Worm (Caenorhabditis elegans): ENCODE results near the gene flp-11.

DNA sequence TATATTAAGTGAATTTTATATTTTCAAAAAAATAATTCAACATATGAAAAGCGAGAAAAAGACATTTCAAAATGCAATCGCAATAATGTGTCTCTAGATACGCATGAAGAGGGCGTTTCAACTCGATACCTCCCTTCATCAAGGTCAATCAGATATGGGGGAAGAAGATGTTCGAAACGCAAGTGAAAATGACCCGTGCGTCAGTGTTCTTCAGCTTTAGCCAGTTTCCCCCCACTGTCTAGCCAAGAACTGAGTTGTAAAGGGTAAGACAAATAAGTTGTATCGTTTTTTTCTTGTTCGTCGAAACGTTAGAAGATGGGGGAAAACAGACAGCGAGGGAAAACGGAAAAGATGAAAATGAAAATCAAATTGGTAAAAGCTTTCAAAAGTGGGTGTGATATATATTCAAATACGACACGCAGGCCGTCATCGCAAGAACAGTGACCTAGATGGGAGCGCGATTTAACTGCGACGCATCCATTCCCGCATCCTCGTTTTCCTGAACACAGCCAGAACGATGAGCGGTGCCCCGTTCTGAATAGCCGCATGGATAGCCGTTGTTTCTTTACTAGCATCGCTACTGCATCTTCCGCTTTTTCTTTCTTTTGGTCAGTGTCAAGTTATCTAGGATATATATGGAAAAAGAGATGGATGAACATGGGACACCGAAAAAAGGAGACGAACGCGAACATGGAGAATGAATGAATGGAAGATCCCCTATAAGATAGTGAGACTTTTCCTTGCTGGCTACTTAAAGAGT, 16.9 kb upstream of the flp-11 start:
- TF ChIP-seq mep-1 (tag; optimal IDR thresholded peaks at IDR 0.05) (no peak), sptf-1 (tag; optimal IDR thresholded peaks at IDR 0.05) (no peak)

Measured in whole organism, mixed stage, embryonic.